Worm (Caenorhabditis elegans): ENCODE measurements around the gene chil-24.

- no peak for TF ChIP-seq mab-5 (tag; optimal IDR thresholded peaks at IDR 0.05)
- TF ChIP-seq nhr-12 (tag; optimal IDR thresholded peaks at IDR 0.05): no peak
Measured at ce11 chrII:3137804-3138203, 8.8 kb downstream of the chil-24 start, which contains the start of gene sri-54.
